1 fruit fly cellular context compared by ENCODE assay signal in genomic region chr3R:18297444-18298297, dm6.
TF ChIP-seq lines count a peak whose summit lies in the region.

No protein-coding gene starts in this region.

TF ChIP-seq in whole organism, embryonic, 481 proteins besides CTCF, POLR2A, EP300 and RAD21 (continued from another document and continues in another):
- TF ChIP-seq ash1 (GFP tag; optimal IDR thresholded peaks at IDR 0.05; lab: Kevin White, UChicago) (no peak), CG6689 (GFP tag; IDR thresholded peaks at IDR 0.05; lab: Robert Waterston, UW) (no peak), HmgD (GFP tag; optimal IDR thresholded peaks at IDR 0.05; lab: Kevin White, UChicago) (no peak), hkb (optimal IDR thresholded peaks at IDR 0.05; lab: Kevin White, UChicago) (no peak), hkb (GFP tag; IDR thresholded peaks at IDR 0.05; lab: Robert Waterston, UW) (0 out of 2 replicates have a peak, but pooled peaks have one; percentile 7), CG4730 (GFP tag; IDR thresholded peaks at IDR 0.05; lab: Robert Waterston, UW) (no peak), nom (GFP tag; optimal IDR thresholded peaks at IDR 0.05; lab: Kevin White, UChicago) (no peak), CG6854 (GFP tag; optimal IDR thresholded peaks at IDR 0.05; lab: Kevin White, UChicago) (no peak), CG13624 (GFP tag; optimal IDR thresholded peaks at IDR 0.05; lab: Kevin White, UChicago) (no peak), CG11085 (GFP tag; IDR thresholded peaks at IDR 0.05; lab: Robert Waterston, UW) (no peak), emc (GFP tag; optimal IDR thresholded peaks at IDR 0.05; lab: Kevin White, UChicago) (no peak), amos (GFP tag; IDR thresholded peaks at IDR 0.05; lab: Robert Waterston, UW; ENCODE audit: partially characterized antibody) (no peak), CG3847 (GFP tag; IDR thresholded peaks at IDR 0.05; lab: Robert Waterston, UW) (no peak), ap (GFP tag; IDR thresholded peaks at IDR 0.05; lab: Robert Waterston, UW) (no peak), mam (GFP tag; optimal IDR thresholded peaks at IDR 0.05; lab: Kevin White, UChicago) (no peak), CG10565 (GFP tag; optimal IDR thresholded peaks at IDR 0.05; lab: Kevin White, UChicago) (no peak), bigmax (GFP tag; optimal IDR thresholded peaks at IDR 0.05; lab: Kevin White, UChicago) (no peak), CG4360 (GFP tag; IDR thresholded peaks at IDR 0.05; lab: Robert Waterston, UW) (0 out of 2 replicates have a peak, but pooled peaks have one; percentile 17), CG14014 (GFP tag; IDR thresholded peaks at IDR 0.05; lab: Robert Waterston, UW) (no peak), zen2 (GFP tag; IDR thresholded peaks at IDR 0.05; lab: Robert Waterston, UW; ENCODE audit: partially characterized antibody) (0 out of 3 replicates have a peak, but pooled peaks have one; percentile 19), Doc2 (GFP tag; IDR thresholded peaks at IDR 0.05; lab: Robert Waterston, UW) (no peak), bsh (GFP tag; optimal IDR thresholded peaks at IDR 0.05; lab: Kevin White, UChicago) (peak in 1 of 2 experiments; percentile 51), CG14441 (GFP tag; IDR thresholded peaks at IDR 0.05; lab: Robert Waterston, UW) (no peak), CG16813 (GFP tag; IDR thresholded peaks at IDR 0.05; lab: Robert Waterston, UW; ENCODE audit: partially characterized antibody) (no peak), CG10147 (GFP tag; optimal IDR thresholded peaks at IDR 0.05; lab: Kevin White, UChicago) (no peak), Hr39 (optimal IDR thresholded peaks at IDR 0.05; lab: Kevin White, UChicago) (no peak), az2 (GFP tag; optimal IDR thresholded peaks at IDR 0.05; lab: Kevin White, UChicago) (no peak), Awh (GFP tag; IDR thresholded peaks at IDR 0.05; lab: Robert Waterston, UW) (no peak), Optix (GFP tag; IDR thresholded peaks at IDR 0.05; lab: Robert Waterston, UW) (peak; percentile 28; the same call in 1 of the 3 replicates), Dp (GFP tag; optimal IDR thresholded peaks at IDR 0.05; lab: Kevin White, UChicago) (no peak), Gsc (GFP tag; IDR thresholded peaks at IDR 0.05; lab: Robert Waterston, UW) (no peak), chinmo (GFP tag; IDR thresholded peaks at IDR 0.05; lab: Robert Waterston, UW; ENCODE audit: partially characterized antibody) (0 out of 4 replicates have a peak, but pooled peaks have one; percentile 5), D19A (tag; optimal IDR thresholded peaks at IDR 0.05; lab: Kevin White, UChicago) (no peak), CG10274 (GFP tag; optimal IDR thresholded peaks at IDR 0.05; lab: Kevin White, UChicago) (no peak), cato (GFP tag; optimal IDR thresholded peaks at IDR 0.05; lab: Kevin White, UChicago; ENCODE audit: borderline replicate concordance) (no peak), CG8089 (GFP tag; optimal IDR thresholded peaks at IDR 0.05; lab: Kevin White, UChicago) (no peak), Spps (tag; optimal IDR thresholded peaks at IDR 0.05; lab: Kevin White, UChicago) (no peak), MBD-R2 (GFP tag; IDR thresholded peaks at IDR 0.05; lab: Robert Waterston, UW) (no peak), CG2712 (tag; optimal IDR thresholded peaks at IDR 0.05; lab: Kevin White, UChicago) (peak; percentile 29), CG7786 (GFP tag; optimal IDR thresholded peaks at IDR 0.05; lab: Kevin White, UChicago) (no peak), Ada2b (GFP tag; IDR thresholded peaks at IDR 0.05; lab: Robert Waterston, UW) (no peak), gsb-n (tag; optimal IDR thresholded peaks at IDR 0.05; lab: Kevin White, UChicago) (no peak), H15 (GFP tag; IDR thresholded peaks at IDR 0.05; lab: Robert Waterston, UW) (0 out of 3 replicates have a peak, but pooled peaks have one; percentile 36), eve (GFP tag; optimal IDR thresholded peaks at IDR 0.05; lab: Kevin White, UChicago) (peak in 1 of 2 experiments; percentile 23), sens (GFP tag; lab: Kevin White, UChicago) (peak; percentile 91), CG4424 (GFP tag; optimal IDR thresholded peaks at IDR 0.05; lab: Kevin White, UChicago) (no peak), CG15601 (tag; optimal IDR thresholded peaks at IDR 0.05; lab: Kevin White, UChicago) (no peak), CG9215 (GFP tag; IDR thresholded peaks at IDR 0.05; lab: Robert Waterston, UW) (no peak), CG10366 (GFP tag; IDR thresholded peaks at IDR 0.05; lab: Robert Waterston, UW) (no peak), CG18764 (GFP tag; optimal IDR thresholded peaks at IDR 0.05; lab: Kevin White, UChicago) (no peak), CG10267 (tag; optimal IDR thresholded peaks at IDR 0.05; lab: Kevin White, UChicago) (no peak), CG17829 (tag; optimal IDR thresholded peaks at IDR 0.05; lab: Kevin White, UChicago) (no peak), CG4617 (GFP tag; optimal IDR thresholded peaks at IDR 0.05; lab: Kevin White, UChicago; ENCODE audit: borderline replicate concordance) (no peak), NC2β (GFP tag; optimal IDR thresholded peaks at IDR 0.05; lab: Kevin White, UChicago) (no peak), CG8944 (GFP tag; optimal IDR thresholded peaks at IDR 0.05; lab: Kevin White, UChicago) (no peak), lilli (GFP tag; optimal IDR thresholded peaks at IDR 0.05; lab: Kevin White, UChicago) (no peak), CG14050 (GFP tag; IDR thresholded peaks at IDR 0.05; lab: Robert Waterston, UW) (no peak), Dip3 (GFP tag; optimal IDR thresholded peaks at IDR 0.05; lab: Kevin White, UChicago) (no peak), CG11398 (GFP tag; optimal IDR thresholded peaks at IDR 0.05; lab: Kevin White, UChicago) (peak; percentile 7), Opbp (GFP tag; IDR thresholded peaks at IDR 0.05; lab: Robert Waterston, UW; ENCODE audit: partially characterized antibody) (no peak), CG10979 (tag; optimal IDR thresholded peaks at IDR 0.05; lab: Kevin White, UChicago) (peak; percentile 4), Kr (GFP tag; optimal IDR thresholded peaks at IDR 0.05; lab: Kevin White, UChicago) (no peak), luna (GFP tag; optimal IDR thresholded peaks at IDR 0.05; lab: Kevin White, UChicago) (no peak), HHEX (GFP tag; optimal IDR thresholded peaks at IDR 0.05; lab: Kevin White, UChicago) (peak; percentile 23), ems (GFP tag; optimal IDR thresholded peaks at IDR 0.05; lab: Kevin White, UChicago) (no peak), Tbp (GFP tag; optimal IDR thresholded peaks at IDR 0.05; lab: Kevin White, UChicago) (no peak), Gug (GFP tag; IDR thresholded peaks at IDR 0.05; lab: Robert Waterston, UW) (no peak), CG12219 (GFP tag; optimal IDR thresholded peaks at IDR 0.05; lab: Kevin White, UChicago) (no peak), croc (GFP tag; conservative IDR thresholded peaks at IDR 0.05; lab: Robert Waterston, UW) (no peak), z (GFP tag; IDR thresholded peaks at IDR 0.05; lab: Robert Waterston, UW) (no peak), da (GFP tag; optimal IDR thresholded peaks at IDR 0.05; lab: Kevin White, UChicago) (no peak), Deaf1 (tag; optimal IDR thresholded peaks at IDR 0.05; lab: Kevin White, UChicago) (peak; percentile 34), CG2199 (GFP tag; IDR thresholded peaks at IDR 0.05; lab: Robert Waterston, UW) (no peak), lab (GFP tag; optimal IDR thresholded peaks at IDR 0.05; lab: Kevin White, UChicago) (peak; percentile 37), Ets65A (GFP tag; lab: Kevin White, UChicago) (peak; percentile 62), cwo (GFP tag; optimal IDR thresholded peaks at IDR 0.05; lab: Kevin White, UChicago) (no peak), usp (GFP tag; optimal IDR thresholded peaks at IDR 0.05; lab: Kevin White, UChicago) (no peak), ewg (GFP tag; optimal IDR thresholded peaks at IDR 0.05; lab: Kevin White, UChicago) (no peak), CG3065 (GFP tag; optimal IDR thresholded peaks at IDR 0.05; lab: Kevin White, UChicago) (no peak), Hand (GFP tag; optimal IDR thresholded peaks at IDR 0.05; lab: Kevin White, UChicago) (no peak), CG34376 (GFP tag; optimal IDR thresholded peaks at IDR 0.05; lab: Kevin White, UChicago) (no peak), scrt (GFP tag; optimal IDR thresholded peaks at IDR 0.05; lab: Kevin White, UChicago) (no peak), CG4707 (GFP tag; optimal IDR thresholded peaks at IDR 0.05; lab: Kevin White, UChicago) (no peak), CG12071 (GFP tag; optimal IDR thresholded peaks at IDR 0.05; lab: Kevin White, UChicago) (no peak), pnt (GFP tag; optimal IDR thresholded peaks at IDR 0.05; lab: Kevin White, UChicago) (no peak), HLH3B (GFP tag; IDR thresholded peaks at IDR 0.05; lab: Robert Waterston, UW) (no peak), slp2 (GFP tag; optimal IDR thresholded peaks at IDR 0.05; lab: Kevin White, UChicago) (no peak), danr (GFP tag; IDR thresholded peaks at IDR 0.05; lab: Robert Waterston, UW) (no peak), Hmr (GFP tag; optimal IDR thresholded peaks at IDR 0.05; lab: Kevin White, UChicago) (no peak), Aef1 (GFP tag; IDR thresholded peaks at IDR 0.05; lab: Robert Waterston, UW) (no peak), CG6813 (GFP tag; optimal IDR thresholded peaks at IDR 0.05; lab: Kevin White, UChicago) (no peak), kni (GFP tag; optimal IDR thresholded peaks at IDR 0.05; lab: Kevin White, UChicago) (no peak), Dad (GFP tag; optimal IDR thresholded peaks at IDR 0.05; lab: Kevin White, UChicago) (no peak), mld (GFP tag; IDR thresholded peaks at IDR 0.05; lab: Robert Waterston, UW; ENCODE audit: partially characterized antibody) (no peak), her (GFP tag; optimal IDR thresholded peaks at IDR 0.05; lab: Kevin White, UChicago) (no peak), NFAT (GFP tag; IDR thresholded peaks at IDR 0.05; lab: Robert Waterston, UW) (no peak), CG2889 (GFP tag; IDR thresholded peaks at IDR 0.05; lab: Robert Waterston, UW) (no peak), dati (GFP tag; IDR thresholded peaks at IDR 0.05; lab: Robert Waterston, UW) (no peak), CoRest (tag; optimal IDR thresholded peaks at IDR 0.05; lab: Kevin White, UChicago) (no peak), CG11723 (GFP tag; optimal IDR thresholded peaks at IDR 0.05; lab: Kevin White, UChicago) (no peak), CG15011 (GFP tag; optimal IDR thresholded peaks at IDR 0.05; lab: Kevin White, UChicago) (no peak), Doc3 (GFP tag; IDR thresholded peaks at IDR 0.05; lab: Robert Waterston, UW; ENCODE audit: partially characterized antibody) (no peak), grau (tag; optimal IDR thresholded peaks at IDR 0.05; lab: Kevin White, UChicago) (peak; percentile 19), CG3163 (GFP tag; optimal IDR thresholded peaks at IDR 0.05; lab: Kevin White, UChicago) (no peak), hbn (GFP tag; IDR thresholded peaks at IDR 0.05; lab: Robert Waterston, UW; ENCODE audit: partially characterized antibody) (no peak), CG8924 (tag; optimal IDR thresholded peaks at IDR 0.05; lab: Kevin White, UChicago) (peak; percentile 12), CG12659 (GFP tag; optimal IDR thresholded peaks at IDR 0.05; lab: Kevin White, UChicago) (no peak), Blimp-1 (GFP tag; optimal IDR thresholded peaks at IDR 0.05; lab: Kevin White, UChicago) (peak; percentile 67), CG2875 (GFP tag; optimal IDR thresholded peaks at IDR 0.05; lab: Kevin White, UChicago) (no peak), CG2202 (tag; optimal IDR thresholded peaks at IDR 0.05; lab: Kevin White, UChicago) (no peak), Myb (GFP tag; optimal IDR thresholded peaks at IDR 0.05; lab: Kevin White, UChicago) (no peak), sug (tag; optimal IDR thresholded peaks at IDR 0.05; lab: Kevin White, UChicago) (no peak), trem (tag; optimal IDR thresholded peaks at IDR 0.05; lab: Kevin White, UChicago) (no peak), C15 (GFP tag; IDR thresholded peaks at IDR 0.05; lab: Robert Waterston, UW) (no peak), CG16863 (GFP tag; optimal IDR thresholded peaks at IDR 0.05; lab: Kevin White, UChicago) (no peak), Oaz (GFP tag; IDR thresholded peaks at IDR 0.05; lab: Robert Waterston, UW) (no peak), CG15269 (tag; optimal IDR thresholded peaks at IDR 0.05; lab: Kevin White, UChicago) (no peak), CG13296 (GFP tag; optimal IDR thresholded peaks at IDR 0.05; lab: Kevin White, UChicago) (no peak), CG17568 (GFP tag; optimal IDR thresholded peaks at IDR 0.05; lab: Kevin White, UChicago) (no peak), Med (GFP tag; lab: Kevin White, UChicago) (peak; percentile 70), sqz (GFP tag; optimal IDR thresholded peaks at IDR 0.05; lab: Kevin White, UChicago) (no peak), CG1602 (GFP tag; optimal IDR thresholded peaks at IDR 0.05; lab: Kevin White, UChicago) (no peak), sisA (GFP tag; IDR thresholded peaks at IDR 0.05; lab: Robert Waterston, UW) (no peak), tgo (GFP tag; IDR thresholded peaks at IDR 0.05; lab: Robert Waterston, UW) (no peak), NK7.1 (GFP tag; optimal IDR thresholded peaks at IDR 0.05; lab: Kevin White, UChicago) (no peak), CG15696 (tag; optimal IDR thresholded peaks at IDR 0.05; lab: Kevin White, UChicago) (no peak), Trl (optimal IDR thresholded peaks at IDR 0.05; lab: Kevin White, UChicago) (no peak), Trl (GFP tag; optimal IDR thresholded peaks at IDR 0.05; lab: Kevin White, UChicago) (no peak), wor (GFP tag; IDR thresholded peaks at IDR 0.05; lab: Robert Waterston, UW) (no peak), dmrt11E (tag; optimal IDR thresholded peaks at IDR 0.05; lab: Kevin White, UChicago) (no peak), CG6254 (GFP tag; optimal IDR thresholded peaks at IDR 0.05; lab: Kevin White, UChicago) (no peak), CG18599 (GFP tag; optimal IDR thresholded peaks at IDR 0.05; lab: Kevin White, UChicago) (no peak), CG10462 (GFP tag; optimal IDR thresholded peaks at IDR 0.05; lab: Kevin White, UChicago) (no peak), CG6683 (GFP tag; optimal IDR thresholded peaks at IDR 0.05; lab: Kevin White, UChicago) (no peak), Stat92E (GFP tag; optimal IDR thresholded peaks at IDR 0.05; lab: Kevin White, UChicago) (no peak), p53 (GFP tag; optimal IDR thresholded peaks at IDR 0.05; lab: Kevin White, UChicago) (no peak), zf30C (GFP tag; optimal IDR thresholded peaks at IDR 0.05; lab: Kevin White, UChicago) (peak; percentile 61), twi (tag; optimal IDR thresholded peaks at IDR 0.05; lab: Kevin White, UChicago) (peak; percentile 75), gro (GFP tag; optimal IDR thresholded peaks at IDR 0.05; lab: Kevin White, UChicago) (no peak)
